Worm (Caenorhabditis elegans) whole organism, midembryonic: ENCODE measurements around the gene srh-38.

Source experiments
- flt-1 ChIP-seq: fragments of 200-800 bp; sonication (Bioruptor generic); IDR thresholded peaks from 2 replicates; pipeline ENCODE4 v1.3.6; 2022; ENCODE audit warnings: missing genetic modification characterization, missing compliant biosample characterization
- klf-2 ChIP-seq: fragments of 200-800 bp; sonication (Bioruptor generic); conservative IDR thresholded peaks from 2 replicates; pipeline ENCODE4 v1.3.6; 2022; ENCODE audit warnings: missing genetic modification reagents, missing genetic modification characterization, missing compliant biosample characterization
- tab-1 ChIP-seq: fragments of 200-800 bp; sonication (Bioruptor generic); IDR thresholded peaks from 2 replicates; pipeline ENCODE4 v1.3.6; 2022; ENCODE audit warnings: missing genetic modification characterization, missing compliant biosample characterization
- ztf-23 ChIP-seq: fragments of 200-800 bp; sonication (Bioruptor generic); IDR thresholded peaks from 2 replicates; pipeline ENCODE4 v1.3.6; 2022; ENCODE audit warnings: missing genetic modification reagents, missing genetic modification characterization, missing compliant biosample characterization

- TF ChIP-seq klf-2 (GFP tag; lab: Robert Waterston, UW) (no peak), ztf-23 (no peak), flt-1 (GFP tag; lab: Robert Waterston, UW) (no peak), tab-1 (GFP tag; lab: Robert Waterston, UW) (no peak)
Observed at ce11 chrV:2899867-2900266, 22.6 kb downstream of the srh-38 start, which contains the start of gene str-46.
